Fruit fly (Drosophila melanogaster) whole organism, wandering third instar larva: ENCODE measurements around the gene CG6576.

Source experiments
- HLH106 ChIP-seq: fragments of 200-800 bp; optimal IDR thresholded peaks from 3 replicates; lab custom pipeline; 2019; ENCODE audit warnings: missing biosample characterization, mild to moderate bottlenecking, missing genetic modification characterization, moderate library complexity
- Myc ChIP-seq: fragments of >200 bp; optimal IDR thresholded peaks from 2 replicates; lab custom pipeline; 2017
- brk ChIP-seq: fragments of 200-800 bp; sonication (Bioruptor generic); optimal IDR thresholded peaks from 2 replicates; lab custom pipeline; 2016; ENCODE audit warnings: missing biosample characterization, mild to moderate bottlenecking, missing genetic modification characterization
- psq ChIP-seq: fragments of 200-800 bp; sonication (Bioruptor generic); optimal IDR thresholded peaks from 3 replicates; lab custom pipeline; 2017; ENCODE audit warnings: missing biosample characterization, mild to moderate bottlenecking, missing genetic modification characterization, moderate library complexity

dm6 chr3L:8773713-8774112 is 17.9 kb downstream of the CG6576 start:
- no peak for TF ChIP-seq HLH106 (tag; lab: Kevin White, UChicago)
- TF ChIP-seq psq (GFP tag; lab: Kevin White, UChicago), result no peak
- TF ChIP-seq brk (GFP tag; lab: Kevin White, UChicago), result no peak
- TF ChIP-seq Myc (lab: Kevin White, UChicago), result no peak
